Fruit fly (Drosophila melanogaster) whole organism, embryonic: ENCODE measurements around the gene CG31741.

ENCODE experiments used
- CG10274 ChIP-seq: fragments of 200-800 bp; sonication (Bioruptor generic); optimal IDR thresholded peaks from 3 replicates; lab custom pipeline; 2017; ENCODE audit warnings: missing biosample characterization, mild to moderate bottlenecking, missing genetic modification characterization
- CG10431 ChIP-seq: fragments of 200-800 bp; sonication (Bioruptor generic); optimal IDR thresholded peaks from 3 replicates; lab custom pipeline; 2018; ENCODE audit warnings: missing biosample characterization, mild to moderate bottlenecking, missing genetic modification characterization
- CG13287 ChIP-seq: fragments of 200-800 bp; sonication (Bioruptor generic); IDR thresholded peaks from 2 replicates; pipeline ENCODE4 v1.3.6; 2022; ENCODE audit warnings: missing biosample characterization, missing genetic modification characterization; ENCODE audit not compliant: partially characterized antibody
- CG14860 ChIP-seq: fragments of 200-800 bp; sonication (Bioruptor generic); IDR thresholded peaks from 3 replicates; pipeline ENCODE4 v1.3.6; 2022; ENCODE audit warnings: missing biosample characterization, missing genetic modification characterization; ENCODE audit not compliant: partially characterized antibody
- CG1529 ChIP-seq: fragments of 200-800 bp; sonication (Bioruptor generic); optimal IDR thresholded peaks from 3 replicates; lab custom pipeline; 2018; ENCODE audit warnings: missing biosample characterization, missing genetic modification characterization
- CG17359 ChIP-seq: fragments of 200-800 bp; sonication (Bioruptor generic); optimal IDR thresholded peaks from 3 replicates; lab custom pipeline; 2018; ENCODE audit warnings: missing biosample characterization, mild to moderate bottlenecking, missing genetic modification characterization, moderate library complexity
- CG3995 ChIP-seq: fragments of 200-800 bp; sonication (Bioruptor generic); optimal IDR thresholded peaks from 3 replicates; lab custom pipeline; 2016; ENCODE audit warnings: missing biosample characterization, missing genetic modification characterization
- CG6272 ChIP-seq: fragments of 200-800 bp; sonication (Bioruptor generic); IDR thresholded peaks from 2 replicates; pipeline ENCODE4 v1.3.6; 2022; ENCODE audit warnings: missing biosample characterization, missing genetic modification characterization
- CG8765 ChIP-seq: fragments of 200-800 bp; sonication (Bioruptor generic); IDR thresholded peaks from 2 replicates; pipeline ENCODE4 v1.3.6; 2022; ENCODE audit warnings: missing biosample characterization, missing genetic modification characterization
- Ets65A ChIP-seq: fragments of 200-800 bp; sonication (Bioruptor generic); peaks from one replicate; lab custom pipeline; 2016; ENCODE audit warnings: missing biosample characterization, missing genetic modification characterization
- HLH3B ChIP-seq: fragments of 200-800 bp; sonication (Bioruptor generic); IDR thresholded peaks from 2 replicates; pipeline ENCODE4 v1.3.6; 2022; ENCODE audit warnings: missing biosample characterization, missing genetic modification characterization
- NC2α ChIP-seq: fragments of 200-800 bp; sonication (Bioruptor generic); optimal IDR thresholded peaks from 2 replicates; lab custom pipeline; 2016; ENCODE audit warnings: missing biosample characterization, missing genetic modification characterization
- caup ChIP-seq: fragments of 200-800 bp; sonication (Bioruptor generic); optimal IDR thresholded peaks from 3 replicates; lab custom pipeline; 2017; ENCODE audit warnings: missing biosample characterization, mild to moderate bottlenecking, missing genetic modification characterization, moderate library complexity; ENCODE audit not compliant: severe bottlenecking
- chinmo ChIP-seq: fragments of 200-800 bp; sonication (Bioruptor generic); IDR thresholded peaks from 4 replicates; pipeline ENCODE4 v1.3.6; 2022; ENCODE audit warnings: missing biosample characterization, missing genetic modification characterization; ENCODE audit not compliant: partially characterized antibody
- croc ChIP-seq: fragments of 200-800 bp; sonication (Bioruptor generic); conservative IDR thresholded peaks from 3 replicates; pipeline ENCODE4 v1.3.6; 2022; ENCODE audit warnings: missing biosample characterization, missing genetic modification characterization
- pum ChIP-seq: fragments of 200-800 bp; sonication (Bioruptor generic); optimal IDR thresholded peaks from 2 replicates; lab custom pipeline; 2016; ENCODE audit warnings: missing biosample characterization, missing genetic modification characterization
- sqz ChIP-seq: fragments of 200-800 bp; sonication (Bioruptor generic); optimal IDR thresholded peaks from 3 replicates; lab custom pipeline; 2018; ENCODE audit warnings: missing biosample characterization, mild to moderate bottlenecking, missing genetic modification characterization
- tap ChIP-seq: fragments of 200-800 bp; optimal IDR thresholded peaks from 3 replicates; lab custom pipeline; 2019; ENCODE audit warnings: missing biosample characterization, mild to moderate bottlenecking, missing genetic modification characterization, moderate library complexity
- tin ChIP-seq: fragments of 200-800 bp; sonication (Bioruptor generic); optimal IDR thresholded peaks from 3 replicates; lab custom pipeline; 2016; ENCODE audit warnings: missing biosample characterization, missing genetic modification characterization
- yki ChIP-seq: fragments of >200 bp; optimal IDR thresholded peaks from 3 replicates; lab custom pipeline; 2018

CG31741 gene

dm6 chr2L:18125649-18126048 lies 41.6 kb downstream of the CG31741 start, which contains the start of gene Grl36b:
Gene Grl36b, minus strand, starts transcription at chr2L:18125749.
- no peak for TF ChIP-seq CG1529 (GFP tag; lab: Kevin White, UChicago)
- TF ChIP-seq CG10274 (GFP tag; lab: Kevin White, UChicago): no peak
- no peak for TF ChIP-seq croc (GFP tag; lab: Robert Waterston, UW)
- no peak for TF ChIP-seq HLH3B
- TF ChIP-seq CG10431 (GFP tag; lab: Kevin White, UChicago): no peak

- no peak for TF ChIP-seq tap (tag; lab: Kevin White, UChicago)
- no peak for TF ChIP-seq chinmo (GFP tag; lab: Robert Waterston, UW)
- no peak for TF ChIP-seq sqz
- TF ChIP-seq NC2α: no peak
- TF ChIP-seq CG14860 (GFP tag; lab: Robert Waterston, UW): no peak
- TF ChIP-seq CG6272 (GFP tag; lab: Robert Waterston, UW): no peak
- no peak for TF ChIP-seq HLH3B
- no peak for TF ChIP-seq Ets65A (GFP tag; lab: Kevin White, UChicago)
- TF ChIP-seq caup (GFP tag; lab: Kevin White, UChicago): no peak
- TF ChIP-seq CG8765 (GFP tag; lab: Robert Waterston, UW): no peak
- no peak for TF ChIP-seq yki (lab: Kevin White, UChicago)
- TF ChIP-seq CG3995 (GFP tag; lab: Kevin White, UChicago): no peak
- TF ChIP-seq CG13287: no peak
- no peak for TF ChIP-seq tin (GFP tag; lab: Kevin White, UChicago)
- no peak for TF ChIP-seq CG17359 (tag; lab: Kevin White, UChicago)
- no peak for TF ChIP-seq pum (GFP tag; lab: Kevin White, UChicago)
These were observed 50.6 kb downstream of the CG31741 start for dm6 chr2L:18134615-18135014.
